Worm (Caenorhabditis elegans) whole organism, L2 larva: ENCODE results near the gene T26E4.18.
"Not testable (repeated sequence)": the region's sequence is repeated elsewhere in the genome, so short reads cannot be mapped to it uniquely, and the experiment has no call there.

Experiments used
- C34F6.9 ChIP-seq: fragments of 150-350 bp; optimal IDR thresholded peaks from 2 replicates; lab custom pipeline; 2014; ENCODE audit warnings: missing biosample characterization, missing genetic modification characterization
- F13H6.1 ChIP-seq: sonication (generic microtip); optimal IDR thresholded peaks from 2 replicates; lab custom pipeline; 2016; ENCODE audit warnings: missing genetic modification characterization, missing compliant biosample characterization
- ZK546.5 ChIP-seq: sonication (generic microtip); optimal IDR thresholded peaks from 2 replicates; lab custom pipeline; 2017; ENCODE audit warnings: missing biosample characterization, missing genetic modification characterization
- alr-1 ChIP-seq: fragments of 150-350 bp; optimal IDR thresholded peaks from 2 replicates; lab custom pipeline; 2014; ENCODE audit warnings: missing biosample characterization, missing genetic modification characterization
- aly-2 ChIP-seq: fragments of 150-350 bp; optimal IDR thresholded peaks from 2 replicates; lab custom pipeline; 2014; ENCODE audit warnings: missing biosample characterization, missing genetic modification characterization
- ama-1 ChIP-seq: fragments of 150-350 bp; optimal IDR thresholded peaks from 2 replicates; lab custom pipeline; 2018; ENCODE audit warnings: inconsistent platforms
- blmp-1 ChIP-seq: sonication (generic microtip); optimal IDR thresholded peaks from 2 replicates; lab custom pipeline; 2017; ENCODE audit warnings: missing genetic modification characterization, mild to moderate bottlenecking, missing compliant biosample characterization, antibody characterized with exemption, moderate library complexity; ENCODE audit not compliant: insufficient read depth
- ceh-16 ChIP-seq: fragments of 150-350 bp; optimal IDR thresholded peaks from 2 replicates; lab custom pipeline; 2014; ENCODE audit warnings: missing biosample characterization, missing genetic modification characterization
- ceh-82 ChIP-seq: fragments of 150-350 bp; optimal IDR thresholded peaks from 2 replicates; lab custom pipeline; 2014; ENCODE audit warnings: missing biosample characterization, missing genetic modification characterization
- crh-2 ChIP-seq: sonication (generic microtip); optimal IDR thresholded peaks from 2 replicates; lab custom pipeline; 2017; ENCODE audit warnings: missing biosample characterization, missing genetic modification characterization
- elt-1 ChIP-seq: fragments of 150-350 bp; optimal IDR thresholded peaks from 2 replicates; lab custom pipeline; 2014; ENCODE audit warnings: missing biosample characterization, missing genetic modification characterization
- fos-1 ChIP-seq: fragments of 150-350 bp; optimal IDR thresholded peaks from 2 replicates; lab custom pipeline; 2014; ENCODE audit warnings: missing biosample characterization, missing genetic modification characterization
- gmeb-1 ChIP-seq: fragments of 150-350 bp; optimal IDR thresholded peaks from 2 replicates; lab custom pipeline; 2014; ENCODE audit warnings: missing biosample characterization, missing genetic modification characterization
- lin-11 ChIP-seq: fragments of 150-350 bp; sonication (generic microtip); optimal IDR thresholded peaks from 2 replicates; lab custom pipeline; 2014; ENCODE audit warnings: missing biosample characterization, missing genetic modification characterization, inconsistent platforms, mixed read lengths
- lin-13 ChIP-seq: fragments of 150-350 bp; optimal IDR thresholded peaks from 2 replicates; lab custom pipeline; 2014; ENCODE audit warnings: missing biosample characterization, missing genetic modification reagents, missing genetic modification characterization
- lin-39 ChIP-seq: fragments of 150-350 bp; optimal IDR thresholded peaks from 2 replicates; lab custom pipeline; 2014; ENCODE audit warnings: missing biosample characterization, missing genetic modification reagents, missing genetic modification characterization
- lsy-2 ChIP-seq, 2 experiments: fragments of 150-350 bp in 1 of 2; sonication (generic microtip) in 1 of 2; optimal IDR thresholded peaks; 2 replicates each; lab custom pipeline; 2014 to 2017; ENCODE audit warnings: missing biosample characterization in 2 of 2, missing genetic modification characterization in 2 of 2
- mab-5 ChIP-seq: fragments of 150-350 bp; optimal IDR thresholded peaks from 2 replicates; lab custom pipeline; 2014; ENCODE audit warnings: missing biosample characterization, missing genetic modification characterization
- mdl-1 ChIP-seq, 2 experiments: fragments of 150-350 bp in 1 of 2; sonication (generic microtip) in 1 of 2; optimal IDR thresholded peaks; 2 replicates each; lab custom pipeline; 2017; ENCODE audit warnings: missing biosample characterization in 2 of 2, missing genetic modification characterization in 2 of 2
- nhr-10 ChIP-seq: sonication (generic microtip); optimal IDR thresholded peaks from 2 replicates; lab custom pipeline; 2017; ENCODE audit warnings: missing biosample characterization, missing genetic modification characterization
- nhr-11 ChIP-seq: fragments of 150-350 bp; optimal IDR thresholded peaks from 2 replicates; lab custom pipeline; 2014; ENCODE audit warnings: missing biosample characterization, missing genetic modification characterization
- nhr-12 ChIP-seq: fragments of 150-350 bp; optimal IDR thresholded peaks from 2 replicates; lab custom pipeline; 2014; ENCODE audit warnings: missing biosample characterization, missing genetic modification characterization
- nhr-129 ChIP-seq: fragments of 150-350 bp; optimal IDR thresholded peaks from 2 replicates; lab custom pipeline; 2014; ENCODE audit warnings: missing biosample characterization, missing genetic modification characterization
- nhr-21 ChIP-seq: fragments of 150-350 bp; optimal IDR thresholded peaks from 2 replicates; lab custom pipeline; 2014; ENCODE audit warnings: missing biosample characterization, missing genetic modification characterization
- nhr-23 ChIP-seq: fragments of 150-350 bp; optimal IDR thresholded peaks from 2 replicates; lab custom pipeline; 2014; ENCODE audit warnings: missing biosample characterization, missing genetic modification reagents, missing genetic modification characterization
- nhr-237 ChIP-seq: fragments of 150-350 bp; optimal IDR thresholded peaks from 2 replicates; lab custom pipeline; 2014; ENCODE audit warnings: missing biosample characterization, missing genetic modification characterization
- nhr-6 ChIP-seq: fragments of 150-350 bp; optimal IDR thresholded peaks from 2 replicates; lab custom pipeline; 2014; ENCODE audit warnings: missing biosample characterization, missing genetic modification characterization
- peb-1 ChIP-seq: fragments of 150-350 bp; optimal IDR thresholded peaks from 2 replicates; lab custom pipeline; 2014; ENCODE audit warnings: missing biosample characterization, missing genetic modification characterization
- skn-1 ChIP-seq: sonication (generic microtip); optimal IDR thresholded peaks from 2 replicates; lab custom pipeline; 2017; ENCODE audit warnings: missing biosample characterization, missing genetic modification characterization
- sma-9 ChIP-seq, 2 experiments: fragments of 150-350 bp in 1 of 2; sonication (generic microtip) in 1 of 2; optimal IDR thresholded peaks; 2 replicates each; lab custom pipeline; 2014 to 2016; ENCODE audit warnings: missing genetic modification characterization in 2 of 2, mild to moderate bottlenecking in 1 of 2, missing biosample characterization in 1 of 2, missing compliant biosample characterization in 1 of 2, missing genetic modification reagents in 1 of 2, moderate library complexity in 1 of 2
- unc-39 ChIP-seq: fragments of 150-350 bp; optimal IDR thresholded peaks from 2 replicates; lab custom pipeline; 2014; ENCODE audit warnings: missing biosample characterization, missing genetic modification characterization
- unc-55 ChIP-seq: fragments of 150-350 bp; sonication (generic microtip); optimal IDR thresholded peaks from 3 replicates; lab custom pipeline; 2014; ENCODE audit warnings: missing biosample characterization, missing genetic modification reagents, missing genetic modification characterization
- unc-62 ChIP-seq: fragments of 150-350 bp; optimal IDR thresholded peaks from 2 replicates; lab custom pipeline; 2014; ENCODE audit warnings: missing biosample characterization, missing genetic modification reagents, missing genetic modification characterization
- zag-1 ChIP-seq: fragments of 150-350 bp; optimal IDR thresholded peaks from 2 replicates; lab custom pipeline; 2014; ENCODE audit warnings: missing biosample characterization, missing genetic modification characterization
- ztf-1 ChIP-seq: fragments of 200-800 bp; sonication (Bioruptor generic); conservative IDR thresholded peaks from 2 replicates; pipeline ENCODE4 v1.3.6; 2022; ENCODE audit warnings: missing genetic modification characterization, missing compliant biosample characterization
- ztf-11 ChIP-seq: sonication (generic microtip); optimal IDR thresholded peaks from 2 replicates; lab custom pipeline; 2017; ENCODE audit warnings: missing biosample characterization, missing genetic modification characterization

Gene T26E4.18

ce11 chrV:15817746-15818145, 14.1 kb upstream of the T26E4.18 start, which contains the start of gene abf-3:
TSS of gene abf-3 (minus strand) at chrV:15817846.
- no peak for TF ChIP-seq mab-5
- TF ChIP-seq nhr-23 = no peak
- TF ChIP-seq fos-1 (tag; lab: Kevin White, UChicago) = no peak
- no peak for TF ChIP-seq ztf-1 (GFP tag; lab: Robert Waterston, UW)
- TF ChIP-seq lsy-2 (tag; optimal IDR thresholded peaks at IDR 0.05; lab: Kevin White, UChicago) = no peak
- TF ChIP-seq unc-55 (GFP tag; lab: Kevin White, UChicago) = no peak
- no peak for TF ChIP-seq aly-2 (tag; lab: Kevin White, UChicago)
- no peak for TF ChIP-seq nhr-12
- TF ChIP-seq lin-13 = no peak
- no peak for TF ChIP-seq ztf-11
- TF ChIP-seq nhr-129 = no peak
- no peak for TF ChIP-seq mdl-1 (tag; optimal IDR thresholded peaks at IDR 0.05; lab: Kevin White, UChicago)
- TF ChIP-seq peb-1 (tag; lab: Kevin White, UChicago) = no peak
- no peak for TF ChIP-seq ZK546.5 (tag; lab: Kevin White, UChicago)

- TF ChIP-seq nhr-11 (no peak), nhr-12 (no peak), ceh-16 (no peak), nhr-10 (tag; lab: Kevin White, UChicago) (no peak), nhr-21 (tag; lab: Kevin White, UChicago) (no peak), elt-1 (tag; lab: Kevin White, UChicago) (no peak), aly-2 (tag; lab: Kevin White, UChicago) (no peak), lin-39 (tag; lab: Kevin White, UChicago) (no peak), nhr-129 (peak; percentile 48), crh-2 (no peak), blmp-1 (tag; lab: Kevin White, UChicago) (peak; percentile 40), mdl-1 (tag; optimal IDR thresholded peaks at IDR 0.05; lab: Kevin White, UChicago) (no peak), mab-5 (no peak), unc-62 (GFP tag; lab: Kevin White, UChicago) (no peak), F13H6.1 (tag; lab: Kevin White, UChicago) (no peak), sma-9 (GFP tag; optimal IDR thresholded peaks at IDR 0.05; lab: Kevin White, UChicago) (peak; percentile 22), sma-9 (tag; optimal IDR thresholded peaks at IDR 0.05; lab: Kevin White, UChicago) (no peak), nhr-237 (tag; lab: Kevin White, UChicago) (no peak), nhr-6 (tag; lab: Kevin White, UChicago) (no peak), C34F6.9 (tag; lab: Kevin White, UChicago) (no peak)
Measured at ce11 chrV:15815962-15816432, 12.3 kb upstream of the T26E4.18 start, which contains the start of the genes fbxa-69 and F54B8.4. TSS of gene fbxa-69 (minus strand) at chrV:15815971. TSS of gene F54B8.4 (plus strand) at chrV:15816382.

ce11 chrV:15811982-15812381, 8.3 kb upstream of the T26E4.18 start, which contains the start of gene nhr-282:
TSS of gene nhr-282 (plus strand) at chrV:15812282.
- not testable (repeated sequence) for TF ChIP-seq fos-1 (tag; lab: Kevin White, UChicago); ama-1 (lab: Kevin White, UChicago); unc-39

ce11 chrV:15810446-15810845, 6.8 kb upstream of the T26E4.18 start, which contains the start of gene F54B8.1:
TSS of gene F54B8.1 (plus strand) at chrV:15810746.
- TF ChIP-seq ceh-16 (no peak), nhr-23 (no peak), F13H6.1 (tag; lab: Kevin White, UChicago) (no peak), ceh-82 (tag; lab: Kevin White, UChicago) (no peak), zag-1 (tag; lab: Kevin White, UChicago) (no peak), nhr-11 (no peak), nhr-12 (no peak), skn-1 (tag; lab: Kevin White, UChicago) (no peak), lin-11 (tag; lab: Kevin White, UChicago) (no peak), lin-13 (no peak), nhr-129 (no peak), mdl-1 (tag; optimal IDR thresholded peaks at IDR 0.05; lab: Kevin White, UChicago) (no peak), lin-39 (tag; lab: Kevin White, UChicago) (no peak), alr-1 (tag; lab: Kevin White, UChicago) (no peak), ama-1 (lab: Kevin White, UChicago) (no peak), ztf-11 (no peak), unc-39 (no peak), gmeb-1 (tag; lab: Kevin White, UChicago) (no peak), C34F6.9 (tag; lab: Kevin White, UChicago) (no peak), aly-2 (tag; lab: Kevin White, UChicago) (no peak)
